Fruit fly (Drosophila melanogaster): Measurements from ENCODE around the gene Taf4.

Taf4 gene

dm6 chr3L:16087323-16087816 lies 25.6 kb upstream of the Taf4 start, which contains the start of gene Tasp1 (continued):
- no peak for TF ChIP-seq chm (GFP tag; IDR thresholded peaks at IDR 0.05)
- peak; percentile 39; the same call in 1 of the 2 replicates for TF ChIP-seq Nf-YA (GFP tag; IDR thresholded peaks at IDR 0.05)
- peak; percentile 67 for TF ChIP-seq Fer1 (GFP tag; optimal IDR thresholded peaks at IDR 0.05)
- no peak for TF ChIP-seq Sin3A (optimal IDR thresholded peaks at IDR 0.05)
- TF ChIP-seq Lhr (GFP tag; optimal IDR thresholded peaks at IDR 0.05): peak; percentile 49
- TF ChIP-seq Atf6 (GFP tag; IDR thresholded peaks at IDR 0.05): peak; percentile 74
- TF ChIP-seq salm (tag; optimal IDR thresholded peaks at IDR 0.05): peak; percentile 39
- 0 out of 2 replicates have a peak, but pooled peaks have one; percentile 64 for TF ChIP-seq ranshi (GFP tag; IDR thresholded peaks at IDR 0.05)
- TF ChIP-seq pzg (GFP tag; optimal IDR thresholded peaks at IDR 0.05): peak; percentile 62
- TF ChIP-seq ac (GFP tag; optimal IDR thresholded peaks at IDR 0.05): no peak
- no peak for TF ChIP-seq hb (GFP tag; IDR thresholded peaks at IDR 0.05; ENCODE audit: partially characterized antibody)
- 0 out of 3 replicates have a peak, but pooled peaks have one; percentile 35 for TF ChIP-seq CG7357 (GFP tag; IDR thresholded peaks at IDR 0.05)
- no peak for TF ChIP-seq Lim3 (GFP tag; IDR thresholded peaks at IDR 0.05)
- no peak for TF ChIP-seq slou (GFP tag; optimal IDR thresholded peaks at IDR 0.05)
- no peak for TF ChIP-seq CG17912 (GFP tag; optimal IDR thresholded peaks at IDR 0.05)
- peak; percentile 22 for TF ChIP-seq pho (GFP tag; optimal IDR thresholded peaks at IDR 0.05)
- no peak for TF ChIP-seq maf-S (GFP tag; optimal IDR thresholded peaks at IDR 0.05)
- TF ChIP-seq CG12769 (tag; optimal IDR thresholded peaks at IDR 0.05): no peak
- peak; percentile 50 for TF ChIP-seq HmgZ (tag; optimal IDR thresholded peaks at IDR 0.05)
- peak; percentile 66 for TF ChIP-seq Xbp1 (GFP tag; optimal IDR thresholded peaks at IDR 0.05)
- no peak for TF ChIP-seq Mrtf (GFP tag; IDR thresholded peaks at IDR 0.05)
- peak; percentile 82 for TF ChIP-seq CoRest (tag; optimal IDR thresholded peaks at IDR 0.05)
- TF ChIP-seq CHES-1-like (GFP tag; optimal IDR thresholded peaks at IDR 0.05): peak; percentile 68
- no peak for TF ChIP-seq sc (optimal IDR thresholded peaks at IDR 0.05)
- TF ChIP-seq sc (GFP tag; optimal IDR thresholded peaks at IDR 0.05): no peak
- TF ChIP-seq CG12299 (tag; optimal IDR thresholded peaks at IDR 0.05): peak; percentile 32
- no peak for TF ChIP-seq hth (optimal IDR thresholded peaks at IDR 0.05)
- TF ChIP-seq pb (GFP tag; optimal IDR thresholded peaks at IDR 0.05): peak; percentile 25
- peak; percentile 58 for TF ChIP-seq fd96Cb (tag; optimal IDR thresholded peaks at IDR 0.05)
- no peak for TF ChIP-seq ERR (GFP tag; optimal IDR thresholded peaks at IDR 0.05)
- TF ChIP-seq ssp (GFP tag; IDR thresholded peaks at IDR 0.05): peak; percentile 47
- TF ChIP-seq Hmr (GFP tag; optimal IDR thresholded peaks at IDR 0.05): peak; percentile 64
- peak; percentile 71 for TF ChIP-seq CG10979 (tag; optimal IDR thresholded peaks at IDR 0.05)
- peak; percentile 43; the same call in 1 of the 3 replicates for TF ChIP-seq B-H1 (GFP tag; IDR thresholded peaks at IDR 0.05)
- TF ChIP-seq repo (GFP tag; optimal IDR thresholded peaks at IDR 0.05): no peak
- peak; percentile 54 for TF ChIP-seq bcd (GFP tag; optimal IDR thresholded peaks at IDR 0.05)
- TF ChIP-seq CG13624 (GFP tag; optimal IDR thresholded peaks at IDR 0.05): no peak
- no peak for TF ChIP-seq CG8359 (GFP tag; optimal IDR thresholded peaks at IDR 0.05; ENCODE audit: borderline replicate concordance)
- TF ChIP-seq NfI (GFP tag; optimal IDR thresholded peaks at IDR 0.05): peak; percentile 45
- TF ChIP-seq dysf (GFP tag; IDR thresholded peaks at IDR 0.05): peak; percentile 77; the same call in 1 of the 3 replicates
- peak; percentile 71 for TF ChIP-seq lmd (GFP tag; IDR thresholded peaks at IDR 0.05)
- no peak for TF ChIP-seq Neu2 (GFP tag; optimal IDR thresholded peaks at IDR 0.05; ENCODE audit: borderline replicate concordance)
- peak; percentile 71; the same call in 1 of the 2 replicates for TF ChIP-seq cas (GFP tag; IDR thresholded peaks at IDR 0.05)
- TF ChIP-seq lov (optimal IDR thresholded peaks at IDR 0.05): no peak
- TF ChIP-seq lov (GFP tag; IDR thresholded peaks at IDR 0.05): no peak
- TF ChIP-seq Dfd (GFP tag; optimal IDR thresholded peaks at IDR 0.05): no peak
- TF ChIP-seq Dp (GFP tag; optimal IDR thresholded peaks at IDR 0.05): peak; percentile 25
- TF ChIP-seq CG11723 (GFP tag; optimal IDR thresholded peaks at IDR 0.05): no peak
- TF ChIP-seq dm (GFP tag; optimal IDR thresholded peaks at IDR 0.05): no peak
- peak; percentile 69 for TF ChIP-seq Ets65A (GFP tag)
- TF ChIP-seq ems (GFP tag; optimal IDR thresholded peaks at IDR 0.05): peak; percentile 1
- peak; percentile 21 for TF ChIP-seq Mad (GFP tag; optimal IDR thresholded peaks at IDR 0.05)

All from whole organism, embryonic.